Worm (Caenorhabditis elegans) whole organism, midembryonic: Measurements from ENCODE around the gene polg-1.
"Not testable (repeated sequence)": the region's sequence is repeated elsewhere in the genome, so short reads cannot be mapped to it uniquely, and the experiment has no call there.

ENCODE experiments used
- T22C8.4 ChIP-seq: fragments of 200-800 bp; sonication (Bioruptor generic); IDR thresholded peaks from 2 replicates; pipeline ENCODE4 v1.3.6; 2022; ENCODE audit warnings: missing genetic modification characterization, missing compliant biosample characterization
- flt-1 ChIP-seq: fragments of 200-800 bp; sonication (Bioruptor generic); IDR thresholded peaks from 2 replicates; pipeline ENCODE4 v1.3.6; 2022; ENCODE audit warnings: missing genetic modification characterization, missing compliant biosample characterization
- klf-2 ChIP-seq: fragments of 200-800 bp; sonication (Bioruptor generic); conservative IDR thresholded peaks from 2 replicates; pipeline ENCODE4 v1.3.6; 2022; ENCODE audit warnings: missing genetic modification reagents, missing genetic modification characterization, missing compliant biosample characterization
- med-1 ChIP-seq: sonication (generic microtip); optimal IDR thresholded peaks from 2 replicates; lab custom pipeline; 2017; ENCODE audit warnings: missing genetic modification characterization, mild to moderate bottlenecking, missing compliant biosample characterization, antibody characterized with exemption, missing genetic modification reagents; ENCODE audit not compliant: insufficient read depth
- ref-1 ChIP-seq: fragments of 200-800 bp; sonication (Bioruptor generic); conservative IDR thresholded peaks from 2 replicates; pipeline ENCODE4 v1.3.6; 2022; ENCODE audit warnings: missing genetic modification reagents, missing genetic modification characterization, missing compliant biosample characterization
- tab-1 ChIP-seq: fragments of 200-800 bp; sonication (Bioruptor generic); IDR thresholded peaks from 2 replicates; pipeline ENCODE4 v1.3.6; 2022; ENCODE audit warnings: missing genetic modification characterization, missing compliant biosample characterization
- ztf-23 ChIP-seq: fragments of 200-800 bp; sonication (Bioruptor generic); IDR thresholded peaks from 2 replicates; pipeline ENCODE4 v1.3.6; 2022; ENCODE audit warnings: missing genetic modification reagents, missing genetic modification characterization, missing compliant biosample characterization
- ztf-29 ChIP-seq: fragments of 200-800 bp; sonication (Bioruptor generic); IDR thresholded peaks from 2 replicates; pipeline ENCODE4 v1.3.6; 2022; ENCODE audit warnings: missing genetic modification reagents, missing genetic modification characterization, missing compliant biosample characterization

ce11 chrII:12154186-12154585 is 45.6 kb downstream of the polg-1 start, which contains the start of gene Y57A10A.5:
- TF ChIP-seq tab-1 (GFP tag; lab: Robert Waterston, UW); T22C8.4 (GFP tag; lab: Robert Waterston, UW); ztf-29; flt-1 (GFP tag; lab: Robert Waterston, UW); klf-2 (GFP tag; lab: Robert Waterston, UW); med-1 (GFP tag; lab: Kevin White, UChicago); ztf-23; ref-1 (GFP tag; lab: Robert Waterston, UW): not testable (repeated sequence)
